Worm (Caenorhabditis elegans) whole organism, mixed stage, embryonic: ENCODE data around the gene Y51B9A.9.

Experiments used
- M03D4.4 ChIP-seq: sonication (generic microtip); optimal IDR thresholded peaks from 2 replicates; lab custom pipeline; 2017; ENCODE audit warnings: mild to moderate bottlenecking, missing genetic modification characterization, missing compliant biosample characterization
- bed-3 ChIP-seq: fragments of 200-800 bp; sonication (Bioruptor generic); optimal IDR thresholded peaks from 3 replicates; lab custom pipeline; 2018; ENCODE audit warnings: mild to moderate bottlenecking, missing genetic modification characterization, moderate library complexity, missing compliant biosample characterization
- blmp-1 ChIP-seq: fragments of 150-350 bp; optimal IDR thresholded peaks from 2 replicates; lab custom pipeline; 2014; ENCODE audit warnings: missing biosample characterization, missing genetic modification characterization
- ceh-39 ChIP-seq: fragments of 150-350 bp; optimal IDR thresholded peaks from 2 replicates; lab custom pipeline; 2014; ENCODE audit warnings: missing biosample characterization, missing genetic modification characterization
- ceh-43 ChIP-seq: fragments of 200-800 bp; sonication (Bioruptor generic); optimal IDR thresholded peaks from 2 replicates; lab custom pipeline; 2018; ENCODE audit warnings: mild to moderate bottlenecking, missing genetic modification characterization, moderate library complexity, missing compliant biosample characterization
- ces-1 ChIP-seq: fragments of 150-350 bp; optimal IDR thresholded peaks from 2 replicates; lab custom pipeline; 2014; ENCODE audit warnings: missing biosample characterization, missing genetic modification reagents, missing genetic modification characterization
- cnd-1 ChIP-seq: fragments of 200-800 bp; sonication (Bioruptor generic); optimal IDR thresholded peaks from 2 replicates; lab custom pipeline; 2018; ENCODE audit warnings: mild to moderate bottlenecking, missing genetic modification characterization, missing compliant biosample characterization
- drap-1 ChIP-seq: fragments of 200-800 bp; sonication (Bioruptor generic); optimal IDR thresholded peaks from 3 replicates; lab custom pipeline; 2018; ENCODE audit warnings: mild to moderate bottlenecking, missing genetic modification characterization, missing compliant biosample characterization
- elt-1 ChIP-seq: sonication (generic microtip); optimal IDR thresholded peaks from 2 replicates; lab custom pipeline; 2017; ENCODE audit warnings: missing genetic modification characterization, mild to moderate bottlenecking, missing compliant biosample characterization, antibody characterized with exemption, moderate library complexity, borderline replicate concordance; ENCODE audit not compliant: insufficient read depth
- elt-3 ChIP-seq: fragments of 150-350 bp; optimal IDR thresholded peaks from 2 replicates; lab custom pipeline; 2014; ENCODE audit warnings: missing biosample characterization, missing genetic modification characterization
- ham-2 ChIP-seq: fragments of 200-800 bp; sonication (Bioruptor generic); optimal IDR thresholded peaks from 2 replicates; lab custom pipeline; 2018; ENCODE audit warnings: mild to moderate bottlenecking, missing genetic modification characterization, missing compliant biosample characterization
- hlh-1 ChIP-seq: fragments of 150-350 bp; optimal IDR thresholded peaks from 2 replicates; lab custom pipeline; 2014; ENCODE audit warnings: missing biosample characterization, missing genetic modification reagents, missing genetic modification characterization
- lin-13 ChIP-seq: fragments of 150-350 bp; optimal IDR thresholded peaks from 2 replicates; lab custom pipeline; 2014; ENCODE audit warnings: missing biosample characterization, missing genetic modification characterization
- lin-32 ChIP-seq: fragments of 200-800 bp; sonication (Bioruptor generic); optimal IDR thresholded peaks from 2 replicates; lab custom pipeline; 2018; ENCODE audit warnings: mild to moderate bottlenecking, missing genetic modification characterization, missing compliant biosample characterization
- lsy-2 ChIP-seq: fragments of 150-350 bp; optimal IDR thresholded peaks from 2 replicates; lab custom pipeline; 2014; ENCODE audit warnings: missing biosample characterization, missing genetic modification characterization
- mab-5 ChIP-seq: fragments of 150-350 bp; optimal IDR thresholded peaks from 2 replicates; lab custom pipeline; 2014; ENCODE audit warnings: missing biosample characterization, missing genetic modification characterization
- mls-2 ChIP-seq: sonication (generic microtip); optimal IDR thresholded peaks from 2 replicates; lab custom pipeline; 2016; ENCODE audit warnings: mild to moderate bottlenecking, missing genetic modification characterization, moderate library complexity, missing compliant biosample characterization
- nhr-12 ChIP-seq: fragments of 150-350 bp; optimal IDR thresholded peaks from 2 replicates; lab custom pipeline; 2014; ENCODE audit warnings: missing biosample characterization, missing genetic modification characterization
- nhr-2 ChIP-seq: fragments of 150-350 bp; optimal IDR thresholded peaks from 2 replicates; lab custom pipeline; 2014; ENCODE audit warnings: missing biosample characterization, missing genetic modification characterization
- nhr-237 ChIP-seq: fragments of 150-350 bp; optimal IDR thresholded peaks from 2 replicates; lab custom pipeline; 2014; ENCODE audit warnings: missing biosample characterization, missing genetic modification characterization
- nhr-28 ChIP-seq: fragments of 150-350 bp; optimal IDR thresholded peaks from 2 replicates; lab custom pipeline; 2014; ENCODE audit warnings: missing biosample characterization, missing genetic modification characterization
- nhr-76 ChIP-seq: sonication (generic microtip); optimal IDR thresholded peaks from 2 replicates; lab custom pipeline; 2017; ENCODE audit warnings: missing biosample characterization, missing genetic modification characterization
- pha-4 ChIP-seq: fragments of 150-350 bp; optimal IDR thresholded peaks from 2 replicates; lab custom pipeline; 2018; ENCODE audit warnings: missing biosample characterization, missing genetic modification reagents, missing genetic modification characterization
- sem-2 ChIP-seq: fragments of 200-800 bp; sonication (Bioruptor generic); optimal IDR thresholded peaks from 2 replicates; lab custom pipeline; 2018; ENCODE audit warnings: mild to moderate bottlenecking, missing genetic modification characterization, missing compliant biosample characterization
- sptf-1 ChIP-seq: sonication (generic microtip); optimal IDR thresholded peaks from 2 replicates; lab custom pipeline; 2017; ENCODE audit warnings: mild to moderate bottlenecking, missing genetic modification characterization, moderate library complexity, missing compliant biosample characterization
- tbx-8 ChIP-seq: fragments of 200-800 bp; sonication (Bioruptor generic); optimal IDR thresholded peaks from 2 replicates; lab custom pipeline; 2018; ENCODE audit warnings: mild to moderate bottlenecking, missing genetic modification characterization, moderate library complexity, missing compliant biosample characterization
- unc-120 ChIP-seq: sonication (generic microtip); optimal IDR thresholded peaks from 2 replicates; lab custom pipeline; 2017; ENCODE audit warnings: missing genetic modification characterization, missing compliant biosample characterization; ENCODE audit not compliant: poor library complexity, severe bottlenecking
- unc-39 ChIP-seq: fragments of 150-350 bp; optimal IDR thresholded peaks from 2 replicates; lab custom pipeline; 2014; ENCODE audit warnings: missing biosample characterization, missing genetic modification characterization
- ztf-11 ChIP-seq: fragments of 150-350 bp; optimal IDR thresholded peaks from 2 replicates; lab custom pipeline; 2014; ENCODE audit warnings: missing biosample characterization, missing genetic modification characterization

Y51B9A.9 gene

ce11 chrII:9392724-9393123 lies 4.7 kb downstream of the Y51B9A.9 start, which contains the start of gene lido-17:
lido-17 (minus strand) TSS chrII:9392824.
- TF ChIP-seq nhr-12 = no peak
- no peak for TF ChIP-seq ceh-39 (tag; lab: Kevin White, UChicago)
- TF ChIP-seq elt-1 = no peak
- TF ChIP-seq lin-13 (tag; lab: Kevin White, UChicago) = no peak
- no peak for TF ChIP-seq sptf-1
- TF ChIP-seq sem-2 = no peak
- no peak for TF ChIP-seq lsy-2 (tag; lab: Kevin White, UChicago)
- no peak for TF ChIP-seq ces-1 (GFP tag; lab: Kevin White, UChicago)
- no peak for TF ChIP-seq unc-39 (tag; lab: Kevin White, UChicago)
- TF ChIP-seq mls-2 (tag; lab: Kevin White, UChicago) = no peak

ce11 chrII:9385241-9385640 lies 12.2 kb downstream of the Y51B9A.9 start, which contains the start of gene C06C3.7:
C06C3.7 (plus strand) TSS chrII:9385541.
- TF ChIP-seq unc-39 (tag; lab: Kevin White, UChicago) (no peak), nhr-237 (tag; lab: Kevin White, UChicago) (no peak), lin-32 (no peak), ces-1 (GFP tag; lab: Kevin White, UChicago) (no peak), ztf-11 (tag; lab: Kevin White, UChicago) (no peak), elt-3 (tag; lab: Kevin White, UChicago) (no peak), pha-4 (tag; lab: Kevin White, UChicago) (no peak), nhr-2 (tag; lab: Kevin White, UChicago) (no peak), nhr-76 (tag; lab: Kevin White, UChicago) (no peak), elt-1 (no peak), lin-13 (tag; lab: Kevin White, UChicago) (no peak), mab-5 (no peak)

ce11 chrII:9379796-9380195 lies 17.6 kb downstream of the Y51B9A.9 start, which contains the start of gene srh-48:
srh-48 (plus strand) TSS chrII:9380096.
- no peak for TF ChIP-seq ham-2 (GFP tag; lab: Kevin White, UChicago)
- TF ChIP-seq blmp-1 (tag; lab: Kevin White, UChicago) = no peak
- no peak for TF ChIP-seq drap-1 (GFP tag; lab: Kevin White, UChicago)

- TF ChIP-seq tbx-8 (GFP tag; lab: Kevin White, UChicago) = no peak
- TF ChIP-seq ztf-11 (tag; lab: Kevin White, UChicago) = no peak
- TF ChIP-seq pha-4 (tag; lab: Kevin White, UChicago) = no peak
- TF ChIP-seq cnd-1 = no peak
Measured at ce11 chrII:9378174-9378573, 19.2 kb downstream of the Y51B9A.9 start.

- TF ChIP-seq ztf-11 (tag; lab: Kevin White, UChicago) (no peak), mab-5 (no peak), ham-2 (GFP tag; lab: Kevin White, UChicago) (no peak), nhr-28 (tag; lab: Kevin White, UChicago) (no peak), ceh-43 (GFP tag; lab: Kevin White, UChicago) (no peak), blmp-1 (tag; lab: Kevin White, UChicago) (no peak)
Measured at ce11 chrII:9377158-9377557, 20.2 kb downstream of the Y51B9A.9 start, which contains the start of gene C06C3.10. C06C3.10 (minus strand) TSS chrII:9377258.

ce11 chrII:9374807-9375206 lies 22.6 kb downstream of the Y51B9A.9 start, which contains the start of gene C06C3.12:
C06C3.12 (plus strand) TSS chrII:9375107.
- no peak for TF ChIP-seq lsy-2 (tag; lab: Kevin White, UChicago)
- no peak for TF ChIP-seq ham-2 (GFP tag; lab: Kevin White, UChicago)
- no peak for TF ChIP-seq lin-32
- TF ChIP-seq sem-2 = no peak
- TF ChIP-seq sptf-1 = no peak
- TF ChIP-seq M03D4.4 (tag; lab: Kevin White, UChicago) = no peak
- no peak for TF ChIP-seq nhr-12
- TF ChIP-seq ceh-39 (tag; lab: Kevin White, UChicago) = no peak
- no peak for TF ChIP-seq drap-1 (GFP tag; lab: Kevin White, UChicago)
- no peak for TF ChIP-seq hlh-1 (tag; lab: Kevin White, UChicago)
- TF ChIP-seq unc-120 (tag; lab: Kevin White, UChicago) = no peak
- TF ChIP-seq nhr-28 (tag; lab: Kevin White, UChicago) = no peak
- TF ChIP-seq bed-3 (GFP tag; lab: Kevin White, UChicago) = no peak
- no peak for TF ChIP-seq nhr-76 (tag; lab: Kevin White, UChicago)
- TF ChIP-seq, all 35 proteins: peak for 0
